Worm (Caenorhabditis elegans) whole organism, mixed stage, embryonic: ENCODE results near the gene daf-19.

Source experiments
- ces-1 ChIP-seq: fragments of 150-350 bp; optimal IDR thresholded peaks from 2 replicates; lab custom pipeline; 2014; ENCODE audit warnings: missing biosample characterization, missing genetic modification reagents, missing genetic modification characterization
- lin-13 ChIP-seq: fragments of 150-350 bp; optimal IDR thresholded peaks from 2 replicates; lab custom pipeline; 2014; ENCODE audit warnings: missing biosample characterization, missing genetic modification characterization
- lsy-2 ChIP-seq: fragments of 150-350 bp; optimal IDR thresholded peaks from 2 replicates; lab custom pipeline; 2014; ENCODE audit warnings: missing biosample characterization, missing genetic modification characterization
- mep-1 ChIP-seq: fragments of 150-350 bp; optimal IDR thresholded peaks from 2 replicates; lab custom pipeline; 2017; ENCODE audit warnings: missing biosample characterization, missing genetic modification reagents, missing genetic modification characterization, inconsistent platforms
- nhr-12 ChIP-seq: fragments of 150-350 bp; optimal IDR thresholded peaks from 2 replicates; lab custom pipeline; 2014; ENCODE audit warnings: missing biosample characterization, missing genetic modification characterization
- nhr-76 ChIP-seq: sonication (generic microtip); optimal IDR thresholded peaks from 2 replicates; lab custom pipeline; 2017; ENCODE audit warnings: missing biosample characterization, missing genetic modification characterization
- pha-4 ChIP-seq: fragments of 150-350 bp; optimal IDR thresholded peaks from 2 replicates; lab custom pipeline; 2018; ENCODE audit warnings: missing biosample characterization, missing genetic modification reagents, missing genetic modification characterization
- zip-8 ChIP-seq: fragments of 150-350 bp; optimal IDR thresholded peaks from 2 replicates; lab custom pipeline; 2014; ENCODE audit warnings: missing biosample characterization, missing genetic modification characterization

DNA sequence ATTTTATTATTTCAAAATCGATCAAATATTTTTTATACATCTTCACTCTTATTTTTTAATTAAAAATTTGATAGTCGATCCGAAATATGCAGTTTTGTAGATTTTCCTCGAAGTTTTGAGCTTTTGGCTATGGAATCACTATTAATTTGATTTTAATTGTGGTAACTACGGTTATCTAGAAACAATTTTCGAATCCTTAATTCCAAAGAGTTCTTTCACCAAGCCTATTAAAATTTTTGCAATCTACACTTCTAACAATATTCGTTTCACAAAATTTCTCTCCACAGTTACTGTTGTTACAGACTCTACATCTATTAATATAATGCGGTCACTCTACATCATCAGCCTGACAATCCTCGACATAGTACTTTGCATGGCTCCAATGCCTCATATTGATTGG, 23.1 kb upstream of the daf-19 start, which contains the start of gene R05H5.7:
- TF ChIP-seq zip-8, result no peak
- no peak for TF ChIP-seq ces-1 (GFP tag; lab: Kevin White, UChicago)
- no peak for TF ChIP-seq pha-4 (tag; lab: Kevin White, UChicago)
- TF ChIP-seq nhr-76 (tag; lab: Kevin White, UChicago), result no peak
- TF ChIP-seq mep-1 (tag; lab: Kevin White, UChicago), result no peak
- no peak for TF ChIP-seq lin-13 (tag; lab: Kevin White, UChicago)
- TF ChIP-seq nhr-12 (tag; lab: Kevin White, UChicago), result no peak
- no peak for TF ChIP-seq lsy-2 (tag; lab: Kevin White, UChicago)
